Fruit fly (Drosophila melanogaster) Kc167 (cell line): ENCODE data around the gene Proc.

Source experiments
- Myc ChIP-seq: fragments of >200 bp; optimal IDR thresholded peaks from 2 replicates; lab custom pipeline; 2017; ENCODE audit warnings: missing external identifiers
- Sin3A ChIP-seq: fragments of >200 bp; optimal IDR thresholded peaks from 2 replicates; lab custom pipeline; 2018; ENCODE audit warnings: missing external identifiers
- h ChIP-seq: fragments of >200 bp; optimal IDR thresholded peaks from 3 replicates; lab custom pipeline; 2018; ENCODE audit warnings: missing external identifiers
- insv ChIP-seq: fragments of >200 bp; optimal IDR thresholded peaks from 3 replicates; lab custom pipeline; 2018; ENCODE audit warnings: missing external identifiers
- psq ChIP-seq: fragments of >200 bp; optimal IDR thresholded peaks from 2 replicates; lab custom pipeline; 2017; ENCODE audit warnings: missing external identifiers
- ttk ChIP-seq: sonication (Bioruptor generic); optimal IDR thresholded peaks from 2 replicates; lab custom pipeline; 2017; ENCODE audit warnings: missing external identifiers

Proc gene

DNA sequence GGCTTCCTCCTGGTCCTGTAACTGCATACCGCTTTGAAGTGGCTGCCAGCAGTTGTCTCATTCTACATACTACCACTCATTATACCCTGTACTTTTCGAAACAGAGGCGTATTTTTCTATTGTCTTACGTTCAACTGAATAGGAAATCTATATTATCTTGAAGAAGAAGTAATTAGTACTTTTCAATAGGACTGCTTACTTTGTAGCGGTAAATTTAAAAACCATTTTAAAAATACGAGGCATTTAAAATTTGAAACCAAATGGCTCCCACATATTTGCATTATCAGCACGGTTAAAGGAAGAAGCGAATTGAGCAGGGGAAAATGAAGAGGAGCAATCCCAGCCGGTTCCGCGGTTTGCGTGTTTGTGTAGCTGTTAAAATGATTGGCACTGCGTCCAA lies 26.0 kb upstream of the Proc start:
- no peak for TF ChIP-seq psq (lab: Kevin White, UChicago)
- TF ChIP-seq Sin3A (lab: Kevin White, UChicago), result no peak
- TF ChIP-seq insv (lab: Kevin White, UChicago), result no peak
- no peak for TF ChIP-seq Myc (lab: Kevin White, UChicago)
- no peak for TF ChIP-seq ttk (lab: Kevin White, UChicago)
- no peak for TF ChIP-seq h (lab: Kevin White, UChicago)

DNA sequence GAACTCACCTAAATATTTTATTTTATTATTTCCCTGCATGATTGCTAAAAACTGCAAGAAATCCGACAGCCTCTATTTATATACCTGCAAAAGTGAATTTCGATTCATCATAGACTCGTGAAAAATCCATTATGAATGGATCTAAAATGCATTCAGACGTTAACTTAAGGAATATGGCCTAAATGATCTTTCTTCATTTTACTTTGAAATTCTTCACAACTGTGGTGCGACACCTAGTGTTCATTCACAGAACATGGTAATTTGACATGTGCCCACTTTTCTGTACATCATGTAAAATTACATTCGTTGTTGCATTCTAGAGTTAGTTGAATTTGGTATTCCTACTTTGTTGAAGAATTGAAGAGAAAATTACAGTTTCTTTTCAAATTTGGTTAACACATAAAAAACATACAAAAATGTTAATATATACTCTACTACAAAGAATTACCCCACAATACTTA lies 19.5 kb upstream of the Proc start, which contains the start of gene Spn28Db:
Gene Spn28Db (minus strand): TSS at position 51 of the 461 bp plus-strand sequence.
- TF ChIP-seq h (lab: Kevin White, UChicago) (no peak), ttk (lab: Kevin White, UChicago) (no peak), Sin3A (lab: Kevin White, UChicago) (no peak), psq (lab: Kevin White, UChicago) (no peak), insv (lab: Kevin White, UChicago) (no peak), Myc (lab: Kevin White, UChicago) (no peak)

DNA sequence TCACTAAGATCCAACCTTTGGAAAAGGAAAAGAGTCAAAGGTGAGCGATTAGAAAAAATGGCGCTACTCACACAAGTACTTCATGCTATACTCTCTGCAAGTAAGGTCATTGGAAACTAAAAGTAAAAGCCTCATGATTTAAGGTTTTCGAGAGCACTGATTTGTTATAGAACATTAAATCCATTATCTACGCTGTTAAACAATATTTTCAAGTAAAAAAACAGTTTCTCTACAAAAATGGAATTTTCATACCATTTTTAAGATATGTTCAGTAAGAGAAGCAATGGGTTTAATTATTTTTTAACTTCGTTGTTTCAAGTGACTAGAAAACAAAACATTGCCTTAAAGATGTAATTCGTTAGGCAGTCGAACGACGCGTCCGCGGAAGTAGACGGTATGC lies 17.8 kb upstream of the Proc start, which contains the start of gene Spn28Da:
Gene Spn28Da (minus strand): TSS at position 101 of the 400 bp plus-strand sequence.
- TF ChIP-seq h (lab: Kevin White, UChicago) (no peak), psq (lab: Kevin White, UChicago) (no peak), Myc (lab: Kevin White, UChicago) (no peak), insv (lab: Kevin White, UChicago) (no peak), Sin3A (lab: Kevin White, UChicago) (no peak), ttk (lab: Kevin White, UChicago) (no peak)

DNA sequence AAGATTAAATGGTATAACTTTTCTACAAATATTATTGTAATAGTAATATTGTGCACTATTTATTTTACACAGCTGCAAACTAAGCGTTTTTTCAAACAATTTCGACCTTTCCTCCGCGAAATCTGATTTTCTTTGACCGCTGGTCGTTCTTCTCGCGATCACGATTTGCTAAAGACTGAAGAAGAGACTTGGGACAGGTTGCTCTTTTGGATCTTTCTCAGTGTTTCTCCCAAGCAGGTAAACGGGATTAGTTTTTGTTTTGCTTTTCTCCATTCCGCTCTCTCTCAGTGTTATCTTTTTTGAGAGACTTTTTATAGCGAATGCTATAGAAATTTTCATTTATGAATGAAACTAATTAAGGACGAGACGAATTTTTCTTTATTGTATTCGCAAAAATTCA lies 16.1 kb upstream of the Proc start, which contains the start of gene CG7102:
Gene CG7102 (minus strand): TSS at position 181 of the 400 bp plus-strand sequence.
- no peak for TF ChIP-seq h (lab: Kevin White, UChicago)
- no peak for TF ChIP-seq Myc (lab: Kevin White, UChicago)
- TF ChIP-seq ttk (lab: Kevin White, UChicago), result no peak
- no peak for TF ChIP-seq Sin3A (lab: Kevin White, UChicago)
- TF ChIP-seq insv (lab: Kevin White, UChicago), result no peak
- no peak for TF ChIP-seq psq (lab: Kevin White, UChicago)

DNA sequence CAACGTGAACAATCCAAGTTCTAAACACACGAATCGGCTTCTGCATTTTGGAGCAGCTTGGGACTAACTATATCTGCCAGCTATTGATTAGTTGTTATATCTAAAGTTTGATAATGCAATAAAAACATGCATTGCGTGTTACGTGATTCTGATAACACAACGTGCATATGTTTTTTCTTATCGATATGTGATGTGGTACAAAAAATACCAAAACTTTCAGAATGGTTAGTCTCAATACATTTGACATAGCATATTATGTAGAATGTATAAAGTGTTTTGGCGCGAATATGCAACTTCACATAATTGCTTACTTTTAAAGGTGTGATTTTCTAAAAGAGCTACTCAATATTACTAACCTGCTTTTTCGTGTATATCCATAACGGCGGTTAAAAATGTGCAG lies 14.7 kb upstream of the Proc start:
- TF ChIP-seq Sin3A (lab: Kevin White, UChicago), result no peak
- no peak for TF ChIP-seq insv (lab: Kevin White, UChicago)
- no peak for TF ChIP-seq Myc (lab: Kevin White, UChicago)
- no peak for TF ChIP-seq psq (lab: Kevin White, UChicago)
- TF ChIP-seq h (lab: Kevin White, UChicago), result no peak
- TF ChIP-seq ttk (lab: Kevin White, UChicago), result no peak

DNA sequence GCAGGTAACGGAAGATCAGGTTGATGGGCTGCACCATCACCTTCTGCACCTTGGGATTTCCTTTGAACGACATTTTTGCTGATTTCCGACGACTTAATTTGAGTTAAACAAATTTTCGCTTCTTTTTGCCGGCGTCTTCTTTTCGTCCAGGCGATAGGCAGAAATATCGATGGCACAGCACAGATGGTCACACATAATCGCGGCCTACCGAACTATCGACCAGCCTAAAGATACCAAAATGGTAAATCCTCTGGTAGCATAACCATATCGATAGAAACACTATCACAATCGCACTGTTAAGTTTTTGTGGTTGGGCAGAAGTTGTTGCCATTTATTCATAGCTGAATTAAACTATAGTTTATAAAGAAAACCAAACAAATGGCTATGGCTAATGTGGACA lies 14.0 kb upstream of the Proc start, which contains the start of the genes SmE and CG34132:
Gene SmE (minus strand): TSS at position 180 of the 400 bp plus-strand sequence.
Gene CG34132 (plus strand): TSS at position 233 of the 400 bp plus-strand sequence.
- TF ChIP-seq h (lab: Kevin White, UChicago) (no peak), ttk (lab: Kevin White, UChicago) (no peak), psq (lab: Kevin White, UChicago) (no peak)

DNA sequence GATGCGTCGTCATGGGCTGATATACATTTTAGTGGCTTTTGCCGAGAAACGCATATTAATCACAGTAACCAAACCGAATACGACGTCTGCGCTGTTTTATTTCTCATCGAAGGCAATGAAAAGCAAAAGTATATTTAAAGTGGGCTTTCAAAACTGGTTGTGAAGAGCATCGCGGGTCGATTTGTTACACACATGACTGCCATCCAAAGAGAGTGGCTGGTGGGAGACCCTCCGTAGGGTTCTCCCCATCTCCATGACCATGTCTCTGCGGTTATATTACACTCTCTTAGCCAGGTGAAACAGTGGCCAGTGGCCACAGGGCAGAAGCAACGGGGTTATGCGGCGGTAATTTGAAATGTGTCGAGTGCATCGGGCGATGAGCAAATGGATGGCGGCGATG lies 9.2 kb upstream of the Proc start:
- TF ChIP-seq h (lab: Kevin White, UChicago), result no peak
- TF ChIP-seq psq (lab: Kevin White, UChicago), result no peak
- TF ChIP-seq ttk (lab: Kevin White, UChicago), result no peak
- TF ChIP-seq insv (lab: Kevin White, UChicago), result no peak
- TF ChIP-seq Myc (lab: Kevin White, UChicago), result no peak
- no peak for TF ChIP-seq Sin3A (lab: Kevin White, UChicago)

DNA sequence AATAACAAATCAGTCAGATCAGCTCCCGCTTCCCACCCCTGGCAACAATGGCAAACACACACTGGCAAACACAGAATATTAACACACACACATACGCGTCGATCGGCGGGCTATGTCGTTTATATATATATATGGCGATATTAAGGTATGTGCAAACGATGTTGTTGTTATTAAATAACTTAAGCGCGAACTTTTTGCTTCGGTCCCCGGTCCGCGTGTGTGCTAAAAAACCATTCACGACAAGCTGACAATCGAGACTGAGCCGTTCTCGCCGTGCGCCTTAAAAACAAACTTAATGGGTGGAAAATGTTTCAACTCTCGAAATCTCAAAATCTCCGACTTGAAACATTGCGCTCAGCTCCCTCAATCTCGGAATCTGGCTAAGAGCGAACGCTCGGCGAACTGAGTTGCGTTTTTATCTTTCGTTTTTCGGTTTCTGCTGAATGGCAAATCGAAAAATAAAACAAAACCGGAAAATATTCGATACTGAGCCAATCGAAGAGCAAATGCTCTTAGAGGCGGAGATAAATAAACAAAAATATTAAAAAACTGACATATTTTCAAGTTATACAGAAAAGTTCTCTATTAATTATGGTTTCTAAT lies 8.2 kb upstream of the Proc start, which contains the start of gene spz3:
Gene spz3 (minus strand): TSS at position 261 of the 603 bp plus-strand sequence.
- TF ChIP-seq psq (lab: Kevin White, UChicago), result no peak
- no peak for TF ChIP-seq insv (lab: Kevin White, UChicago)
- no peak for TF ChIP-seq Sin3A (lab: Kevin White, UChicago)
- no peak for TF ChIP-seq h (lab: Kevin White, UChicago)
- no peak for TF ChIP-seq ttk (lab: Kevin White, UChicago)
- TF ChIP-seq Myc (lab: Kevin White, UChicago), result no peak

DNA sequence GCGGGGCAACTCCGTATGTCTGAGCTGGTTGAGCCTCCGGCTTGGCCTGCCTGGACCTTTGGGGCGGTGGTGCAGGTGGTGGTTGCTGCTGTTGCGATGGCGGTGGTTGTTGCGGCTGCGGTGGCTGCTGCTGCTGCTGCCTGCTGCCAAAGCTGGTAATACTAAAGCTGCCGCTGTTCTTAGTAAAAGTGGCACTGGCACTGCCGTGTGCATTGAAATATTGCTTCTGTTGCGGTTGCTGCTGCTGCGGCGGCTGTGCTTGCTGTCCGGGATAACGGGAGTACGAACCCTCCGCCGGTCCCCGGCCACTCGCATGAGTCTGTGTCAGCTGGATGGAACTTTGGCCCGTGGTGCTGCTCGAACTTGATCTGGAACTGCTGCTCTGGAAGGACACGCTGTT lies 7.1 kb upstream of the Proc start:
- TF ChIP-seq Sin3A (lab: Kevin White, UChicago), result no peak

DNA sequence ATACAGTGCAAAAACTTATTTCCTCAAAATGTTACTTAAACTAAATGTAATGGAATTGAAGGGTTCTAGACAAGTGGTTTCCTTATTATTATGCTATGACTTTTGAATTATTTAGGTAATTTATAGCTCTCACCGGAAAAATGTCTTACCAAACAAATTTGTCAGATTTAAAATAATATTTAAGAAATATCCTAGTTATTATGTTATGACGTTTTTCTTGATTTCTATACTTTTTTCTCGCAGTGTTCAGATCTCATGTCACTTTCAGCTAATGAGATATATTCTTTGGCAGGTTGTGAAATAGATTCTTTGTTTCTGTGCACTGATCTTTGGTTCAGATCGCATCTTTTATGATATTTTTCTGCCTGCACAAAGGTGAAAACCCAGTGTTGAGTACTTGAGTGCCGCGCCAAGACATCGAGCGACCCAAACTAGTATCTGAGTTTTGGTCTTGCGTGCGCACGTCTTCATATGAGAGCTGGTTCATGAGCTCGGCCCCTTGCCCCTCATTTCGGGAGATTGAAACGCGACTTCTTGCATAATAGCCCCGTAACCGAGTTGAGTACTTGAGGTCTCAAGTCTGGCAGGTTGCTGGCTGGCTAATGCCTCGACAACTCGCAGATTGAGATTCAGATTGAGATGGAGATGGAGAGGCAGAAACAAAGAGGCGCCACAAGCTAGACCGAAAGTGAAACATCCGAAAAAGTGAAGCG lies 5.4 kb upstream of the Proc start:
- TF ChIP-seq ttk (lab: Kevin White, UChicago), result no peak
- TF ChIP-seq Myc (lab: Kevin White, UChicago), result no peak
- no peak for TF ChIP-seq Sin3A (lab: Kevin White, UChicago)
- no peak for TF ChIP-seq h (lab: Kevin White, UChicago)
- TF ChIP-seq insv (lab: Kevin White, UChicago), result no peak
- TF ChIP-seq psq (lab: Kevin White, UChicago), result no peak

DNA sequence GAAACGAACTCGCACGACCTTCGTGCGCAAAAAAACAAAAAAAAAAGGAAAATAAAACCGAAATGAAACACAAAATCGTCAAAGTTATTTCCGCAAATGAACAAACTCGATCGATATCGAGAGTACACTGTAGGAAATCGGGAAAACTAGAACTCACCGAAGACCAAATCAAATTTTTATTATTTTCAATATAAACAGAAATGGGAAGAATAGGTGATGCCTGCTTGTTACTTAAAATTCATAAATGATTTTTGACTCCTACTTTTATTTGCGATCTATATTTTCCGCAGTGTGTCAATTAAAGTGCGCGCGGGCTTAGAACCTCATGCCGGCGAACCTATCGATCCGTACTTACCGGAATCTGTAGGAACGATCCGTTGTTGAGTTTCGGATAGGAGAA lies 4.4 kb upstream of the Proc start:
- no peak for TF ChIP-seq Myc (lab: Kevin White, UChicago)
- no peak for TF ChIP-seq insv (lab: Kevin White, UChicago)
- TF ChIP-seq ttk (lab: Kevin White, UChicago), result no peak
- no peak for TF ChIP-seq psq (lab: Kevin White, UChicago)
- no peak for TF ChIP-seq h (lab: Kevin White, UChicago)
- no peak for TF ChIP-seq Sin3A (lab: Kevin White, UChicago)
